Worm (Caenorhabditis elegans) whole organism, L2 larva: ENCODE data around the gene C32D5.12.

Experiments used
- snpc-4 ChIP-seq: fragments of 150-350 bp; optimal IDR thresholded peaks from 2 replicates; lab custom pipeline; 2014; ENCODE audit warnings: missing biosample characterization, missing genetic modification characterization
- unc-39 ChIP-seq: fragments of 150-350 bp; optimal IDR thresholded peaks from 2 replicates; lab custom pipeline; 2014; ENCODE audit warnings: missing biosample characterization, missing genetic modification characterization

ce11 chrII:6327317-6327716 lies 31.5 kb downstream of the C32D5.12 start:
- TF ChIP-seq snpc-4 (tag; lab: Kevin White, UChicago) (no peak), unc-39 (tag; lab: Kevin White, UChicago) (no peak)
